Worm (Caenorhabditis elegans) whole organism, young adult: ENCODE data around the gene eif-1.

Source experiments
- B0336.3 ChIP-seq: fragments of 200-800 bp; sonication (Bioruptor generic); IDR thresholded peaks from 2 replicates; pipeline ENCODE4 v1.3.6; 2022; ENCODE audit warnings: missing genetic modification characterization, missing compliant biosample characterization
- C17E4.6 ChIP-seq: fragments of 200-800 bp; sonication (Bioruptor generic); IDR thresholded peaks from 2 replicates; pipeline ENCODE4 v1.3.6; 2022; ENCODE audit warnings: missing genetic modification reagents, missing genetic modification characterization, missing compliant biosample characterization
- F33H1.4 ChIP-seq: fragments of 200-800 bp; sonication (Bioruptor generic); IDR thresholded peaks from 2 replicates; pipeline ENCODE4 v1.3.6; 2022; ENCODE audit warnings: missing genetic modification reagents, missing genetic modification characterization, missing compliant biosample characterization
- F37B4.10 ChIP-seq: fragments of 200-800 bp; sonication (Bioruptor generic); IDR thresholded peaks from 2 replicates; pipeline ENCODE4 v1.3.6; 2022; ENCODE audit warnings: missing genetic modification characterization, missing compliant biosample characterization
- K11D2.4 ChIP-seq: fragments of 200-800 bp; sonication (Bioruptor generic); IDR thresholded peaks from 2 replicates; pipeline ENCODE4 v1.3.6; 2022; ENCODE audit warnings: missing genetic modification reagents, missing genetic modification characterization, missing compliant biosample characterization
- Y53F4B.3 ChIP-seq: fragments of 200-800 bp; sonication (Bioruptor generic); IDR thresholded peaks from 2 replicates; pipeline ENCODE4 v1.3.6; 2022; ENCODE audit warnings: missing genetic modification reagents, missing genetic modification characterization, missing compliant biosample characterization
- Y53G8AR.9 ChIP-seq: fragments of 200-800 bp; sonication (Bioruptor generic); conservative IDR thresholded peaks from 2 replicates; pipeline ENCODE4 v1.3.6; 2022; ENCODE audit warnings: missing genetic modification reagents, missing genetic modification characterization, missing compliant biosample characterization
- Y56A3A.18 ChIP-seq: fragments of 200-800 bp; sonication (Bioruptor generic); IDR thresholded peaks from 2 replicates; pipeline ENCODE4 v1.3.6; 2022; ENCODE audit warnings: missing genetic modification reagents, missing genetic modification characterization, missing compliant biosample characterization
- Y67H2A.10 ChIP-seq: fragments of 200-800 bp; sonication (Bioruptor generic); conservative IDR thresholded peaks from 2 replicates; pipeline ENCODE4 v1.3.6; 2022; ENCODE audit warnings: missing genetic modification reagents, missing genetic modification characterization, missing compliant biosample characterization
- aptf-2 ChIP-seq: fragments of 200-800 bp; sonication (Bioruptor generic); conservative IDR thresholded peaks from 2 replicates; pipeline ENCODE4 v1.3.6; 2022; ENCODE audit warnings: missing genetic modification reagents, missing genetic modification characterization, missing compliant biosample characterization
- aptf-3 ChIP-seq: fragments of 200-800 bp; sonication (Bioruptor generic); IDR thresholded peaks from 2 replicates; pipeline ENCODE4 v1.3.6; 2022; ENCODE audit warnings: missing genetic modification characterization, missing compliant biosample characterization
- ccch-3 ChIP-seq: fragments of 200-800 bp; sonication (Bioruptor generic); optimal IDR thresholded peaks from 2 replicates; lab custom pipeline; 2018; ENCODE audit warnings: mild to moderate bottlenecking, missing genetic modification characterization, missing compliant biosample characterization
- ceh-27 ChIP-seq: fragments of 200-800 bp; sonication (Bioruptor generic); optimal IDR thresholded peaks from 2 replicates; lab custom pipeline; 2018; ENCODE audit warnings: mild to moderate bottlenecking, missing genetic modification characterization, moderate library complexity, missing compliant biosample characterization
- ceh-91 ChIP-seq: fragments of 200-800 bp; sonication (Bioruptor generic); IDR thresholded peaks from 2 replicates; pipeline ENCODE4 v1.3.6; 2022; ENCODE audit warnings: missing genetic modification reagents, missing genetic modification characterization, missing compliant biosample characterization
- dpl-1 ChIP-seq: fragments of 150-350 bp; optimal IDR thresholded peaks from 2 replicates; lab custom pipeline; 2014; ENCODE audit warnings: missing biosample characterization, missing genetic modification reagents, missing genetic modification characterization
- efl-1 ChIP-seq: fragments of 150-350 bp; optimal IDR thresholded peaks from 2 replicates; lab custom pipeline; 2014; ENCODE audit warnings: missing biosample characterization, missing genetic modification reagents, missing genetic modification characterization
- egl-18 ChIP-seq: fragments of 200-800 bp; sonication (Bioruptor generic); IDR thresholded peaks from 2 replicates; pipeline ENCODE4 v1.3.6; 2022; ENCODE audit warnings: missing genetic modification reagents, missing genetic modification characterization, missing compliant biosample characterization
- ekl-4 ChIP-seq: fragments of 200-800 bp; sonication (Bioruptor generic); IDR thresholded peaks from 2 replicates; pipeline ENCODE4 v1.3.6; 2022; ENCODE audit warnings: missing genetic modification reagents, missing genetic modification characterization, missing compliant biosample characterization
- him-1 ChIP-seq: sonication (generic microtip); optimal IDR thresholded peaks from 2 replicates; lab custom pipeline; 2016; ENCODE audit warnings: missing genotype, missing genetic modification reagents, missing genetic modification characterization, missing compliant biosample characterization
- hmg-1.2 ChIP-seq: fragments of 200-800 bp; sonication (Bioruptor generic); IDR thresholded peaks from 2 replicates; pipeline ENCODE4 v1.3.6; 2022; ENCODE audit warnings: missing genetic modification reagents, missing genetic modification characterization, missing compliant biosample characterization
- hrde-1 ChIP-seq: sonication (generic microtip); optimal IDR thresholded peaks from 2 replicates; lab custom pipeline; 2016; ENCODE audit warnings: missing genetic modification characterization, mild to moderate bottlenecking, missing compliant biosample characterization, moderate library complexity, missing genotype, missing genetic modification reagents, borderline replicate concordance
- lsl-1 ChIP-seq: fragments of 200-800 bp; sonication (Bioruptor generic); optimal IDR thresholded peaks from 2 replicates; lab custom pipeline; 2018; ENCODE audit warnings: mild to moderate bottlenecking, missing genetic modification characterization, moderate library complexity, missing compliant biosample characterization
- madf-10 ChIP-seq: sonication (generic microtip); optimal IDR thresholded peaks from 2 replicates; lab custom pipeline; 2016; ENCODE audit warnings: mild to moderate bottlenecking, missing genetic modification characterization, missing compliant biosample characterization
- madf-3 ChIP-seq: fragments of 200-800 bp; sonication (Bioruptor generic); IDR thresholded peaks from 2 replicates; pipeline ENCODE4 v1.3.6; 2022; ENCODE audit warnings: missing genetic modification reagents, missing genetic modification characterization, missing compliant biosample characterization
- madf-6 ChIP-seq: fragments of 200-800 bp; sonication (Bioruptor generic); IDR thresholded peaks from 2 replicates; pipeline ENCODE4 v1.3.6; 2022; ENCODE audit warnings: missing genetic modification reagents, missing genetic modification characterization, missing compliant biosample characterization
- madf-8 ChIP-seq: fragments of 200-800 bp; sonication (Bioruptor generic); conservative IDR thresholded peaks from 2 replicates; pipeline ENCODE4 v1.3.6; 2022; ENCODE audit warnings: missing genetic modification reagents, missing genetic modification characterization, missing compliant biosample characterization
- nfya-2 ChIP-seq: fragments of 200-800 bp; sonication (Bioruptor generic); IDR thresholded peaks from 2 replicates; pipeline ENCODE4 v1.3.6; 2022; ENCODE audit warnings: missing genetic modification reagents, missing genetic modification characterization, missing compliant biosample characterization
- nfyb-1 ChIP-seq: fragments of 200-800 bp; sonication (Bioruptor generic); IDR thresholded peaks from 2 replicates; pipeline ENCODE4 v1.3.6; 2022; ENCODE audit warnings: missing genetic modification reagents, missing genetic modification characterization, missing compliant biosample characterization
- pbrm-1 ChIP-seq: fragments of 200-800 bp; sonication (Bioruptor generic); IDR thresholded peaks from 2 replicates; pipeline ENCODE4 v1.3.6; 2022; ENCODE audit warnings: missing genetic modification reagents, missing genetic modification characterization, missing compliant biosample characterization
- repo-1 ChIP-seq: sonication (generic microtip); optimal IDR thresholded peaks from 2 replicates; lab custom pipeline; 2017; ENCODE audit warnings: mild to moderate bottlenecking, missing genetic modification characterization, missing compliant biosample characterization
- rpc-1 ChIP-seq, 2 experiments: fragments of 150-350 bp in 1 of 2; sonication (generic microtip) in 1 of 2; optimal IDR thresholded peaks; 2 replicates each; lab custom pipeline; 2014 to 2018; ENCODE audit warnings: missing biosample characterization in 1 of 2, missing genetic modification characterization in 1 of 2, missing genetic modification reagents in 1 of 2, missing genotype in 1 of 2
- sea-2 ChIP-seq: fragments of 200-800 bp; sonication (Bioruptor generic); IDR thresholded peaks from 2 replicates; pipeline ENCODE4 v1.3.6; 2022; ENCODE audit warnings: missing genetic modification characterization, missing compliant biosample characterization
- snpc-1.3 ChIP-seq: sonication (generic microtip); optimal IDR thresholded peaks from 2 replicates; lab custom pipeline; 2017; ENCODE audit warnings: missing genetic modification characterization, mild to moderate bottlenecking, missing compliant biosample characterization, antibody characterized with exemption, moderate library complexity, missing genotype, missing genetic modification reagents; ENCODE audit not compliant: insufficient read depth
- snpc-3.4 ChIP-seq: sonication (generic microtip); optimal IDR thresholded peaks from 2 replicates; lab custom pipeline; 2017; ENCODE audit warnings: missing genetic modification characterization, mild to moderate bottlenecking, missing compliant biosample characterization, antibody characterized with exemption, moderate library complexity, missing genotype, missing genetic modification reagents
- snpc-4 ChIP-seq, 5 experiments: fragments of 150-350 bp in 1 of 5; sonication (generic microtip) in 4 of 5; optimal IDR thresholded peaks; 2 replicates each; lab custom pipeline; 2014 to 2018; ENCODE audit warnings: missing genetic modification characterization in 5 of 5, missing biosample characterization in 3 of 5, antibody characterized with exemption in 2 of 5, mild to moderate bottlenecking in 2 of 5, missing compliant biosample characterization in 2 of 5, missing genotype in 2 of 5, moderate library complexity in 2 of 5, missing genetic modification reagents in 1 of 5
- tbx-9 ChIP-seq: sonication (generic microtip); optimal IDR thresholded peaks from 2 replicates; lab custom pipeline; 2016; ENCODE audit warnings: borderline replicate concordance, missing genetic modification characterization, inconsistent platforms, missing compliant biosample characterization
- tlf-1 ChIP-seq: fragments of 200-800 bp; sonication (Bioruptor generic); optimal IDR thresholded peaks from 2 replicates; lab custom pipeline; 2018; ENCODE audit warnings: mild to moderate bottlenecking, missing genetic modification characterization, missing compliant biosample characterization
- unc-62 ChIP-seq: fragments of 150-350 bp; optimal IDR thresholded peaks from 2 replicates; lab custom pipeline; 2014; ENCODE audit warnings: missing biosample characterization, missing genetic modification reagents, missing genetic modification characterization
- xnd-1 ChIP-seq: sonication (generic microtip); optimal IDR thresholded peaks from 2 replicates; lab custom pipeline; 2016; ENCODE audit warnings: missing genotype, missing genetic modification reagents, missing genetic modification characterization, missing compliant biosample characterization
- ztf-26 ChIP-seq: sonication (generic microtip); optimal IDR thresholded peaks from 2 replicates; lab custom pipeline; 2017; ENCODE audit warnings: missing genetic modification characterization, missing compliant biosample characterization

The eif-1 gene

DNA sequence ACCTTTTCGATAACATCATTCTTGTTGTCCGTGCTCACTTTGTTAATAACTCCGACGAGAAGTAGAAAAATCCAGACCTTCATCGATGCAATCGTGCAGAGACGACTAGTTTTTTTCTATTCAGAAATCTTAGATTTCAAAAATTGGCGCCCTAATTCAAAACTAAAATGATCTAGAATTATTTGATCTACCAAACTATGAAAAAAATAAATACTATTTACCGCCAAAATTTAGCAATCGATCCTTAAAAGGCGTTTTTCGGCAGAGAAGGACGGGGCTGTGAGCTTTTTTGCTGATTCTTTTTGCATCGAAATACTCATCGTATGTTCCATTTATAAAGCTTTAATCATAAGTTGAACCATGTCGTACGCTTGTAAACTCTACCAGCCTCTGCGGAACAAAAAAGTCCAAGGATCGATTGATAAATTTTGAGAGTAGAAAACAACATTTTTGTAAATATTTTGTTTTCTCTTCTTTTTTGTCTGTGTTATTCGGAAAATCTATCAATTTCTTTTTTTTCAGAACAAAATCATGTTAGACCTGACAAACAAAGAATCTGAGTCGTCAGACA, 43.9 kb downstream of the eif-1 start, which contains the start of the genes try-1 and zyg-12:
Gene try-1, minus strand, starts transcription at position 148 of the 571 bp plus-strand sequence.
Gene zyg-12, plus strand, starts transcription at position 521 of the 571 bp plus-strand sequence.
- TF ChIP-seq snpc-3.4 (peak; percentile 43), hmg-1.2 (GFP tag; lab: Robert Waterston, UW) (0 out of 2 replicates have a peak, but pooled peaks have one; percentile 11), madf-3 (0 out of 2 replicates have a peak, but pooled peaks have one; percentile 42), sea-2 (no peak), rpc-1 (optimal IDR thresholded peaks at IDR 0.05; lab: Kevin White, UChicago) (no peak), rpc-1 (tag; optimal IDR thresholded peaks at IDR 0.05; lab: Kevin White, UChicago) (no peak), ceh-27 (no peak), nfya-2 (no peak), Y56A3A.18 (GFP tag; lab: Robert Waterston, UW) (no peak), B0336.3 (GFP tag; lab: Robert Waterston, UW) (no peak), pbrm-1 (GFP tag; lab: Robert Waterston, UW) (no peak), Y53F4B.3 (no peak), snpc-1.3 (tag; lab: Kevin White, UChicago) (no peak), him-1 (tag; lab: Kevin White, UChicago) (no peak), F37B4.10 (GFP tag; lab: Robert Waterston, UW) (no peak), xnd-1 (tag; lab: Kevin White, UChicago) (peak; percentile 47), unc-62 (no peak), Y67H2A.10 (GFP tag; lab: Robert Waterston, UW) (no peak), ceh-91 (GFP tag; lab: Robert Waterston, UW) (peak; percentile 17; the same call in 1 of the 2 replicates), madf-10 (tag; lab: Kevin White, UChicago) (no peak), lsl-1 (GFP tag; lab: Kevin White, UChicago) (peak; percentile 35), madf-8 (GFP tag; lab: Robert Waterston, UW) (peak; percentile 51), ccch-3 (GFP tag; lab: Kevin White, UChicago) (no peak), tlf-1 (GFP tag; lab: Kevin White, UChicago) (no peak), madf-6 (GFP tag; lab: Robert Waterston, UW) (peak; percentile 78), dpl-1 (GFP tag; lab: Kevin White, UChicago) (peak; percentile 16), tbx-9 (tag; lab: Kevin White, UChicago) (no peak), F33H1.4 (GFP tag; lab: Robert Waterston, UW) (0 out of 2 replicates have a peak, but pooled peaks have one; percentile 18), ztf-26 (tag; lab: Kevin White, UChicago) (no peak), efl-1 (GFP tag; lab: Kevin White, UChicago) (peak; percentile 64)
- TF ChIP-seq, all 124 proteins: peak for 11

ce11 chrII:4948118-4948517, 45.3 kb downstream of the eif-1 start:
- TF ChIP-seq hmg-1.2 (GFP tag; lab: Robert Waterston, UW): peak; percentile 4; the same call in 1 of the 2 replicates
- TF ChIP-seq nfyb-1 (GFP tag; lab: Robert Waterston, UW): 0 out of 2 replicates have a peak, but pooled peaks have one; percentile 10
- TF ChIP-seq hrde-1 (tag; lab: Kevin White, UChicago): peak; percentile 13
- 0 out of 2 replicates have a peak, but pooled peaks have one; percentile 54 for TF ChIP-seq egl-18
- TF ChIP-seq K11D2.4: no peak
- peak; percentile 62; the same call in 1 of the 2 replicates for TF ChIP-seq B0336.3 (GFP tag; lab: Robert Waterston, UW)
- no peak for TF ChIP-seq aptf-2 (GFP tag; lab: Robert Waterston, UW)
- 0 out of 2 replicates have a peak, but pooled peaks have one; percentile 17 for TF ChIP-seq ekl-4 (GFP tag; lab: Robert Waterston, UW)
- TF ChIP-seq snpc-4 (GFP tag; optimal IDR thresholded peaks at IDR 0.05; lab: Kevin White, UChicago): no peak
- TF ChIP-seq snpc-4 (tag; optimal IDR thresholded peaks at IDR 0.05; lab: Kevin White, UChicago): no peak
- 0 out of 2 replicates have a peak, but pooled peaks have one; percentile 47 for TF ChIP-seq Y53G8AR.9 (GFP tag; lab: Robert Waterston, UW)
- TF ChIP-seq madf-6 (GFP tag; lab: Robert Waterston, UW): peak; percentile 43
- TF ChIP-seq repo-1 (tag; lab: Kevin White, UChicago): peak; percentile 63
- peak; percentile 46 for TF ChIP-seq snpc-3.4
- no peak for TF ChIP-seq aptf-3 (GFP tag; lab: Robert Waterston, UW)
- TF ChIP-seq C17E4.6 (GFP tag; lab: Robert Waterston, UW): peak; percentile 52; the same call in 1 of the 2 replicates
